Worm (Caenorhabditis elegans): ENCODE data around the gene col-10.

Gene col-10

DNA sequence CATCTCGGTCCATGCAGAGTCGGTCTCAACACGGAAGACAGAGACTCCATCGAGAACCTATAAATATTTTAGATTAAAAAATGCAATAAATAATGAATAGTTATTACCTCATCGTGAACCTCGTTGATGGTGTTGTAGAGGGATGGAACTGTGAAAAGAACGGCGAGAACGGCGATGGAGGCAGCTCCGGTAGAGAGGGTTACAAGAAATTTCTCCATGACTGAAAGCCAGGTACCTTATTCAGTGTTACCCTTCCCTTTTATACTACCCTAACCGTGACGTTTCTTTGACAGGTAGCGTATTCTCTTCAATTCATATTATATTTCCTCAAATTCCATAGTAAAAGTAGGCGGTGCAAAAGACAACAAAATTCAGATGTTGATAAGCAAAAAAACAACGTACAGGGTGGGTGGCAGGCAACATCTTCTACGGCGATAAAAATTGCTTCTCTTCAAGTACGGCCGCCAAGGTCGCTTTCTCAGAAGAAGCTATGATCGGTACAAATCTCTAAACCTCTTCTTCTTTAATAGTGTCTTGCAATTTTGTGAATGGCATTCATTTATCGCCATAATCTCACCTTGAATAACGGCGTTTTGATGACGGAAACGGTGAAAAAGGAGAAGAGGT, at the start of gene col-10:
col-10 (minus strand) TSS at position 235 of the 627 bp plus-strand sequence.
- TF ChIP-seq unc-62 (GFP tag; optimal IDR thresholded peaks at IDR 0.05) (no peak), ham-2 (GFP tag; optimal IDR thresholded peaks at IDR 0.05) (peak; percentile 66)

DNA sequence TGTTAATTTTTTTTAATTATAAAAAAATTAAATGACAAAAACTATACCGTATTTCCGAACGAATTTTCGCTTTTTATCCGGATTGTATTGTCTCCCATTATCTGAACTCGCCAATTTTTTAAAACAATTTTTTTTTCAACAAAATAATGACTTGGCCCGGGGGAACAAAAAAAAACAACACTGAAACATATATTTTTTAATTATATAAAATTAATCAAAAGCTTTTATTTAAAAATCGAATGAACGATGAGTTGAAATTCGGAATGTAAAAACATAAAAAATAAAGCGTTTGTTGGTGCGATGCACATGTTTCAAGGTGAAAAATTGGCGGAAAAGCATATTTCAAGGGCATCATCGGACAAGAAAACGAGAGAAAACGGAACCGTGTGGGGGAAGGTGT, 48.4 kb upstream of the col-10 start, which contains the start of gene mdt-27:
mdt-27 (minus strand) TSS at position 101 of the 400 bp plus-strand sequence.
- no peak for TF ChIP-seq sem-2 (GFP tag; optimal IDR thresholded peaks at IDR 0.05)

DNA sequence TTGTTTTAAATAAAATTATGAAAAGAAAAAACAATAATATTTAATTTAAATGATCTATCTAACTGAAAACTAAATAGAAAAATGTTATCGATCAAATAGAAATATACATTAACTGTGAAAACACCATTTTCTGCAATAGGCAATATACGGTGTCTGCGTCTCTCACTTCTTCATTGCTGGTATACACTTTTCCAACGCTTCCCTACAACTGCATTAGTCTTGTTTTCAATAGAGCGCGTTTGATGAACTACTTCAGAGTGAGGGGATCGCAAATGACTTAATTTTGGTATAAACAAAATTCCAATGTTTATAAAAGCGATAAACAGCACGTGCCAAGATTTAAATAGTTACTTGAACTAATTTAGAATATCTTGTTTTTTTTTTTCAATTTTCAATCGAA, 47.4 kb upstream of the col-10 start:
- TF ChIP-seq lsy-2 (tag; optimal IDR thresholded peaks at IDR 0.05) (peak; percentile 46), ces-1 (GFP tag; optimal IDR thresholded peaks at IDR 0.05) (peak; percentile 98), mab-5 (tag; optimal IDR thresholded peaks at IDR 0.05) (no peak), mls-2 (tag; optimal IDR thresholded peaks at IDR 0.05) (peak; percentile 27), mep-1 (tag; optimal IDR thresholded peaks at IDR 0.05) (peak; percentile 76), cnd-1 (tag; optimal IDR thresholded peaks at IDR 0.05) (no peak), bed-3 (GFP tag; optimal IDR thresholded peaks at IDR 0.05) (no peak), ceh-39 (tag; optimal IDR thresholded peaks at IDR 0.05) (peak; percentile 40), unc-62 (GFP tag; optimal IDR thresholded peaks at IDR 0.05) (no peak), nhr-237 (tag; optimal IDR thresholded peaks at IDR 0.05) (peak; percentile 67), unc-120 (tag; optimal IDR thresholded peaks at IDR 0.05; ENCODE audit: poor library complexity, severe bottlenecking) (peak; percentile 82), pha-4 (tag; optimal IDR thresholded peaks at IDR 0.05) (peak; percentile 74)

DNA sequence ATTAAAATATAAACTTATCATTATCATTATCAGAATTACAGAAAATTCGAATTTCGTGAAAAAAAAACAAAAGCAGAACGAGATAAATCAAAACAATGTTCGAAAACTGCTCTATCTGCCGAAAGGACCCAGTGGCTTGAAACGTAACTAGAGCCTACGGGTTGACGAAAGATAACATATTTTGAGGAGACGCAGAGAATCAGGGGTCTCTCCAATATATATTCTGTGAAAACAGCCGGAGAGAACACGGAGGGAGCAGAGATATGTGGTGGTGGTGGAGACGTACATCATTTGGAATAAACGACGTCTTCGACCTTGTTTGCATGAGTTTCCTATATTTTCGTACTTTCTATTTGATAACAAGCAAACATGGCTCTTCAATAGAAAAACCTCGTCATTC, 43.8 kb upstream of the col-10 start:
- TF ChIP-seq ces-1 (GFP tag; optimal IDR thresholded peaks at IDR 0.05) (peak; percentile 32), sem-2 (GFP tag; optimal IDR thresholded peaks at IDR 0.05) (no peak), ztf-11 (tag; optimal IDR thresholded peaks at IDR 0.05) (no peak), ceh-43 (GFP tag; optimal IDR thresholded peaks at IDR 0.05) (no peak), unc-62 (GFP tag; optimal IDR thresholded peaks at IDR 0.05) (no peak), zip-8 (tag; optimal IDR thresholded peaks at IDR 0.05) (no peak), nhr-237 (tag; optimal IDR thresholded peaks at IDR 0.05) (no peak)

DNA sequence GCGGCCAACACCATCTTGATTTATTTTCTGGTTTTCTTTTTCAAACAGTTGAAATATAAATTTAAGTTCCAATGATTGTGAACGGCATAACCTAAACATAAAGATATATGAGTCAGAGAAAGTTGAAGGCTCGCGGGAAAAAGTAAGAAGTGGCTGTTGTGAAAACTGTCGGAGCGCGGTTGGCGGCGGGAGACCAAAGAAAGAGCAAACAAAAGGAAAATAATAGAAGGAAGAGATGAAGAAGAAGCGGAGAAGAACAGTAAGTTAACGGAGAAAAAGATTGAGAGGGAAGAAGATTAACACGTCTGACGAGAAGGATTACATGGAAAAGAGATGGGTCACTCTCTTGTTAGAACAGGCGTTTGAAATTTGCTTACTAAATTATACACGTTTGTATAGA, 42.3 kb upstream of the col-10 start, which contains the start of gene inx-10:
inx-10 (minus strand) TSS at position 101 of the 400 bp plus-strand sequence.
- TF ChIP-seq ceh-39 (tag; optimal IDR thresholded peaks at IDR 0.05), result no peak
- no peak for TF ChIP-seq hlh-1 (tag; optimal IDR thresholded peaks at IDR 0.05)
- TF ChIP-seq ces-1 (GFP tag; optimal IDR thresholded peaks at IDR 0.05), result no peak
- TF ChIP-seq nhr-237 (tag; optimal IDR thresholded peaks at IDR 0.05), result no peak
- TF ChIP-seq unc-39 (tag; optimal IDR thresholded peaks at IDR 0.05), result no peak
- TF ChIP-seq ceh-83 (GFP tag; optimal IDR thresholded peaks at IDR 0.05), result no peak

DNA sequence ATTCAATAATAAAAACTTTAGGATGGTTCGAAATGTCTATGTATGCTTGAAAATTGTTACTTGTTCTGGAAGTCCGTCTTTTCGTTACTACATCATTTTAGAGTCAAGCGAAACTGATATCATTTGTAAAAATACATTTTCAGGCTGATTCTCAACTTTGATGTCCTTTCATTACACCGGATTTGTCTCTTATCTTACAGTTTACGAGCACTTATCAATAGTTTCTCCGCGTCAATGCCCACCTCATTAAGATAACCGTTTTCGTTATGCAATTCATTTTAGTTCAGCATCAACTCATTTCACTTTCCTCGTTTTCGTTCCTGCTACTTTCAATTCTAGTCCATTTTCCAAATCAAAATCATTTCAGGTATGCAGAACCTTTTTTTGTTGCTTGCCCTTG, 37.6 kb upstream of the col-10 start, which contains the start of gene asp-2:
asp-2 (plus strand) TSS at position 368 of the 400 bp plus-strand sequence.
- TF ChIP-seq lin-13 (tag; optimal IDR thresholded peaks at IDR 0.05) (no peak), nhr-2 (tag; optimal IDR thresholded peaks at IDR 0.05) (no peak), ceh-39 (tag; optimal IDR thresholded peaks at IDR 0.05) (no peak), bed-3 (GFP tag; optimal IDR thresholded peaks at IDR 0.05) (no peak), tbx-8 (GFP tag; optimal IDR thresholded peaks at IDR 0.05) (no peak), unc-120 (tag; optimal IDR thresholded peaks at IDR 0.05; ENCODE audit: poor library complexity, severe bottlenecking) (no peak), ceh-43 (GFP tag; optimal IDR thresholded peaks at IDR 0.05) (no peak), pha-4 (tag; optimal IDR thresholded peaks at IDR 0.05) (no peak), cnd-1 (tag; optimal IDR thresholded peaks at IDR 0.05) (no peak), sem-2 (GFP tag; optimal IDR thresholded peaks at IDR 0.05) (no peak), hlh-1 (tag; optimal IDR thresholded peaks at IDR 0.05) (no peak), mls-2 (tag; optimal IDR thresholded peaks at IDR 0.05) (no peak), nhr-28 (tag; optimal IDR thresholded peaks at IDR 0.05) (no peak), ceh-83 (GFP tag; optimal IDR thresholded peaks at IDR 0.05) (no peak), nhr-237 (tag; optimal IDR thresholded peaks at IDR 0.05) (no peak), blmp-1 (tag; optimal IDR thresholded peaks at IDR 0.05) (no peak), elt-3 (tag; optimal IDR thresholded peaks at IDR 0.05) (no peak), snpc-4 (tag; optimal IDR thresholded peaks at IDR 0.05) (no peak)

DNA sequence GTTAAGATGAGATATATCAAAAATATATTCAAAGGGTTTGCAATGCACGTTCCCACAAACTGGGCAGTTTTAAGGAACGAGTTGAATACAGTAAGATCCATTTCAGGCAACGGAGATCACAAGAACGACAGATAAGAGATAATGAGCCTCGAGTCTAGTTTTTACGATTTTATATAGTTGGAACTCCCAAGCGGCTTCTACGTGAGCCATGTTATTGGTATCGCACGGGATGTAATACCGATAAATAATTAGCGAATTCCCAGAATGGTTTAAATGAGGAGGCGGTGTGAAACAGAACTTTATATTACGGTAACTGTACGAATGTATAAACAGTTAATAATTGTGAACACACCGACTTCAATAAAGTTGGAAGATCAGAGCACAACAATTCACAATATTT, 33.8 kb upstream of the col-10 start, which contains the start of gene str-177:
str-177 (minus strand) TSS at position 101 of the 400 bp plus-strand sequence.
- TF ChIP-seq blmp-1 (tag; optimal IDR thresholded peaks at IDR 0.05) (no peak), ham-2 (GFP tag; optimal IDR thresholded peaks at IDR 0.05) (no peak), ceh-39 (tag; optimal IDR thresholded peaks at IDR 0.05) (no peak)
